Fruit fly (Drosophila melanogaster): ENCODE data around the gene MED11.
A peak's percentile ranks its signal among the peaks of the same experiment; 100 is the strongest.

Gene MED11

dm6 chr3L:18781653-18782629 lies 36.3 kb downstream of the MED11 start (continued):
- peak in 1 of 2 experiments; percentile 93 for TF ChIP-seq Hr51 (GFP tag; optimal IDR thresholded peaks at IDR 0.05)
- no peak for TF ChIP-seq CG43689 (GFP tag; IDR thresholded peaks at IDR 0.05)
- peak; percentile 51 for TF ChIP-seq run (tag; optimal IDR thresholded peaks at IDR 0.05)
- TF ChIP-seq CG3726 (GFP tag; IDR thresholded peaks at IDR 0.05), result peak; percentile 70; the same call in 1 of the 3 replicates
- TF ChIP-seq CG8388 (GFP tag; optimal IDR thresholded peaks at IDR 0.05), result no peak
- TF ChIP-seq Trl (optimal IDR thresholded peaks at IDR 0.05), result peak in 1 of 2 experiments; percentile 31
- TF ChIP-seq Trl (GFP tag; optimal IDR thresholded peaks at IDR 0.05), result no peak
- TF ChIP-seq NFAT (GFP tag; IDR thresholded peaks at IDR 0.05), result no peak
- peak; percentile 33 for TF ChIP-seq Camta (GFP tag; optimal IDR thresholded peaks at IDR 0.05)
- peak; percentile 18 for TF ChIP-seq CG1603 (tag; optimal IDR thresholded peaks at IDR 0.05)
- TF ChIP-seq CG12299 (tag; optimal IDR thresholded peaks at IDR 0.05), result no peak
- TF ChIP-seq crc (GFP tag; optimal IDR thresholded peaks at IDR 0.05), result no peak
- TF ChIP-seq eyg (GFP tag; optimal IDR thresholded peaks at IDR 0.05), result peak; percentile 1
- no peak for TF ChIP-seq Doc2 (GFP tag; IDR thresholded peaks at IDR 0.05)
- no peak for TF ChIP-seq Optix (GFP tag; IDR thresholded peaks at IDR 0.05)
- no peak for TF ChIP-seq bsh (GFP tag; optimal IDR thresholded peaks at IDR 0.05)
- TF ChIP-seq CG11093 (GFP tag; IDR thresholded peaks at IDR 0.05), result 0 out of 3 replicates have a peak, but pooled peaks have one; percentile 31
- TF ChIP-seq Xbp1 (GFP tag; optimal IDR thresholded peaks at IDR 0.05), result peak; percentile 50
- TF ChIP-seq CG13624 (GFP tag; optimal IDR thresholded peaks at IDR 0.05), result no peak
- TF ChIP-seq CG4730 (GFP tag; IDR thresholded peaks at IDR 0.05), result peak; percentile 15; the same call in 1 of the 2 replicates
- TF ChIP-seq ap (GFP tag; IDR thresholded peaks at IDR 0.05), result peak; percentile 58
- no peak for TF ChIP-seq hbn (GFP tag; IDR thresholded peaks at IDR 0.05; ENCODE audit: partially characterized antibody)
- TF ChIP-seq Xrp1 (GFP tag; IDR thresholded peaks at IDR 0.05), result peak; percentile 32; the same call in 1 of the 2 replicates
- TF ChIP-seq tio (GFP tag; optimal IDR thresholded peaks at IDR 0.05), result peak; percentile 60
- peak; percentile 60 for TF ChIP-seq CG5180 (GFP tag; optimal IDR thresholded peaks at IDR 0.05)
- TF ChIP-seq HHEX (GFP tag; optimal IDR thresholded peaks at IDR 0.05), result peak; percentile 27
- no peak for TF ChIP-seq CG10274 (GFP tag; optimal IDR thresholded peaks at IDR 0.05)
- no peak for TF ChIP-seq pzg (GFP tag; optimal IDR thresholded peaks at IDR 0.05)
- no peak for TF ChIP-seq Lpt (GFP tag; optimal IDR thresholded peaks at IDR 0.05)
- TF ChIP-seq CrebB (tag; optimal IDR thresholded peaks at IDR 0.05), result no peak
- TF ChIP-seq CG3407 (GFP tag; optimal IDR thresholded peaks at IDR 0.05), result no peak
- TF ChIP-seq bab2 (GFP tag; optimal IDR thresholded peaks at IDR 0.05), result peak; percentile 39
- no peak for TF ChIP-seq jing (GFP tag; optimal IDR thresholded peaks at IDR 0.05)
- TF ChIP-seq cad (GFP tag; optimal IDR thresholded peaks at IDR 0.05), result no peak
- no peak for TF ChIP-seq Ets65A (GFP tag)
- TF ChIP-seq yki (optimal IDR thresholded peaks at IDR 0.05), result no peak
- peak; percentile 14 for TF ChIP-seq Fer2 (tag; optimal IDR thresholded peaks at IDR 0.05)
- peak; percentile 26 for TF ChIP-seq Hr3 (GFP tag; optimal IDR thresholded peaks at IDR 0.05)
- no peak for TF ChIP-seq lov (optimal IDR thresholded peaks at IDR 0.05)
- no peak for TF ChIP-seq lov (GFP tag; IDR thresholded peaks at IDR 0.05)
- TF ChIP-seq CG31224 (GFP tag; IDR thresholded peaks at IDR 0.05), result no peak
- peak; percentile 40 for TF ChIP-seq Dek (tag; optimal IDR thresholded peaks at IDR 0.05)
- TF ChIP-seq NfI (GFP tag; optimal IDR thresholded peaks at IDR 0.05), result peak; percentile 57
- TF ChIP-seq vnd (GFP tag; IDR thresholded peaks at IDR 0.05; ENCODE audit: partially characterized antibody), result no peak
- no peak for TF ChIP-seq CG14667 (GFP tag; IDR thresholded peaks at IDR 0.05)
- peak; percentile 39 for TF ChIP-seq CG18599 (GFP tag; optimal IDR thresholded peaks at IDR 0.05)
- TF ChIP-seq dysf (GFP tag; IDR thresholded peaks at IDR 0.05), result peak; percentile 73
- TF ChIP-seq dmrt11E (tag; optimal IDR thresholded peaks at IDR 0.05), result no peak
- TF ChIP-seq CG17328 (GFP tag; IDR thresholded peaks at IDR 0.05), result peak; percentile 33; the same call in 1 of the 2 replicates
